Fruit fly (Drosophila melanogaster): ENCODE measurements around the gene Ada.

The Ada gene

DNA sequence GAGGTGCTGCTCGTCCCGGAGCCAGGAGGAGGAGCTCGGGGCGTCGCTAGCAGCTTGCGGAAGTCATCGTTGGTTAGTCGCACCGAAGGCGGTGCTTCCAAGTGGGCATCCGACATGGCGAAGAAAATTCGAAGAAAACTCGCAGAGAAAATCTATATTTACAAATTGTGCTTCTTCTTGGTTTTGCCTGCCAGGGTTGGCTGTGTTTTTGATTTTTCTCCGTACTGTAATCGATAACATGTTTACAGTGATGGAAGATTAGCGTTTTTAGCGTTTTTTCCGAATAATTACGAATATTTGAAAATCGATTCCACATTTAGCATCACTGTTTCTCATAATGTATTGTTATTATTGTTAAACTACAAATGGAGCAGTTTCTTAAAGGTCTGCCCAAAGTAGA lies at the start of gene Ada, which contains the start of gene beag:
Gene Ada (plus strand): TSS at position 310 of the 400 bp plus-strand sequence.
Gene beag (minus strand): TSS at position 205 of the 400 bp plus-strand sequence.
- TF ChIP-seq ey (GFP tag; optimal IDR thresholded peaks at IDR 0.05) (no peak), HLH106 (tag; optimal IDR thresholded peaks at IDR 0.05) (peak; percentile 31), Dfd (GFP tag; optimal IDR thresholded peaks at IDR 0.05) (no peak), Sp1 (GFP tag; optimal IDR thresholded peaks at IDR 0.05) (peak; percentile 15), foxo (GFP tag; optimal IDR thresholded peaks at IDR 0.05) (peak in 1 of 2 experiments; percentile 42), sv (GFP tag; optimal IDR thresholded peaks at IDR 0.05) (peak; percentile 8), OdsH (GFP tag; optimal IDR thresholded peaks at IDR 0.05) (no peak), Dif (GFP tag; optimal IDR thresholded peaks at IDR 0.05; ENCODE audit: partially characterized antibody) (no peak), dl (GFP tag; optimal IDR thresholded peaks at IDR 0.05; ENCODE audit: insufficient read depth in 1 of 2, partially characterized antibody in 2 of 2) (no peak), Myc (optimal IDR thresholded peaks at IDR 0.05) (peak; percentile 89), Hr83 (GFP tag; optimal IDR thresholded peaks at IDR 0.05; ENCODE audit: poor library complexity, severe bottlenecking) (no peak), woc (GFP tag; optimal IDR thresholded peaks at IDR 0.05) (no peak), lola (GFP tag; optimal IDR thresholded peaks at IDR 0.05) (no peak), CG9705 (GFP tag; optimal IDR thresholded peaks at IDR 0.05) (peak; percentile 29)

DNA sequence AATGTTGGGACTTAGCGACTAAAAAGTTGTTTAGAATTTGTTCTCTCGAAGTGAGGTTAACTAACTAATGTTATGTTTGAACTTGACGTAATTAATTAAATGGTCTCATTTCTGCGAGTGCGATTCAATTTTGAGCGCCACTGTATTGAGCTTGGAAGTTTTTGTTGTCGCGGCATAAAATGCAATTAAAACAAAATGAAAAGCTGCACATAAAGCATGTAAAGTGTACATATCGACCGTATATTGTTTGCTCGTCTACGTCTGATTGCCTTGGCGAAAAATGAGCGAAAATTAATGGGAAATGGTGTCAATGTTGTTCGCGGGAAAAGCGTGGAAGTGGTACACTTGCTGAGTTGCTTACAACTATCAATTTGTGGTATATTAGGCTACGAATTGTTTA lies 48.1 kb upstream of the Ada start:
- TF ChIP-seq HLH106 (tag; optimal IDR thresholded peaks at IDR 0.05) = no peak
- no peak for TF ChIP-seq dsf (GFP tag; optimal IDR thresholded peaks at IDR 0.05; ENCODE audit: borderline replicate concordance)
- TF ChIP-seq woc (GFP tag; optimal IDR thresholded peaks at IDR 0.05) = no peak
- TF ChIP-seq lola (GFP tag; optimal IDR thresholded peaks at IDR 0.05) = no peak
- TF ChIP-seq ey (GFP tag; optimal IDR thresholded peaks at IDR 0.05) = no peak
- TF ChIP-seq dmrt93B (GFP tag; optimal IDR thresholded peaks at IDR 0.05) = no peak
- no peak for TF ChIP-seq Vsx2 (GFP tag; optimal IDR thresholded peaks at IDR 0.05; ENCODE audit: partially characterized antibody)
- TF ChIP-seq Jra (GFP tag; optimal IDR thresholded peaks at IDR 0.05) = no peak
- TF ChIP-seq Hr83 (GFP tag; optimal IDR thresholded peaks at IDR 0.05; ENCODE audit: poor library complexity, severe bottlenecking) = no peak
- TF ChIP-seq Hr78 (GFP tag; optimal IDR thresholded peaks at IDR 0.05) = no peak
- no peak for TF ChIP-seq Mio (GFP tag; optimal IDR thresholded peaks at IDR 0.05)
- TF ChIP-seq foxo (GFP tag; optimal IDR thresholded peaks at IDR 0.05) = no peak

DNA sequence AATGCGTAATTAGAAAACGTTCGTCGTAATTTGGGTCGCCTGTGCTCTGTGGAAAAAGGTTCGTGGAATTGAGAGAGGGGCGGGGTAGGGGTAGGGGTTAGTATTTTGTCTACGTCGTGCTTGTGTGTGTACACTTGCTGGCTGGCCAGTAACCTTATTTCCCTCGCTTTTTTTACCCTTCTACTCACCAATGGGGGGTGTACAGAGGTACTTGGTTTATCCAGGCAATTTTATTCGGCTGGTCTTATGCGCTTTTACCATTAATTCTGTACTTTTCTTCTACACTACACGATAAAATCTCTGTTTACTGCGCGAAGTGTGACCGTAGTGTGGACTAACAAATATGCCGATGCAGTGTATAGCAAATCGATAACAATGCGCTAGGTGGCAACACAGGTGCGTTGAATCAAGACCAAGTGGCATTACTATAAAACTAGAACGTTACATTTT lies 45.3 kb upstream of the Ada start, which contains the start of gene tgo:
Gene tgo (minus strand): TSS at position 334 of the 450 bp plus-strand sequence.
- TF ChIP-seq br (GFP tag; optimal IDR thresholded peaks at IDR 0.05) (no peak), sv (GFP tag; optimal IDR thresholded peaks at IDR 0.05) (no peak), fru (GFP tag; optimal IDR thresholded peaks at IDR 0.05) (peak; percentile 76), h (GFP tag; optimal IDR thresholded peaks at IDR 0.05) (no peak), Mio (GFP tag; optimal IDR thresholded peaks at IDR 0.05) (no peak), Dif (GFP tag; optimal IDR thresholded peaks at IDR 0.05; ENCODE audit: partially characterized antibody) (peak; percentile 7), tai (GFP tag; optimal IDR thresholded peaks at IDR 0.05) (no peak), Rel (GFP tag; optimal IDR thresholded peaks at IDR 0.05) (no peak), Rel (tag; optimal IDR thresholded peaks at IDR 0.05) (peak; percentile 57), GATAd (GFP tag; optimal IDR thresholded peaks at IDR 0.05) (no peak)

DNA sequence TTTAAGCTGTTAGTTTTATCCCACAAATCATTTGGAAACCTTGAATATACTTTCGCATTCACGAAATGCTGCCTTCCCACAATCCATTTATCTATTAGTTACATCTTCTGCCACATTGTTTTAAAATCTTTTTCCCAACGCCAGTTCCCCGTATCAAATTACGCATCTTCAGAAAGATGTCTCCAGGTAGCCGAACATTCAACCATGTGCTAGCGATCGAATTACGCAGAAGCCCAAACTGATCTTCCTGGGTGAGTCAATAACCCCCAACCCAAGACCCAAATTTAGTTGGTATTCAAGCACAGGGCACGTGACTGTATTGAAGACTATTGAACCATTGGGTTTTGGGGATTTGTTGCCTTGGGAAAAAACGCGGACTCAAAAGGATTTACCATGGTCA lies 41.0 kb upstream of the Ada start:
- no peak for TF ChIP-seq pan (optimal IDR thresholded peaks at IDR 0.05)
- no peak for TF ChIP-seq rgr (GFP tag; optimal IDR thresholded peaks at IDR 0.05)
- no peak for TF ChIP-seq jim (GFP tag; optimal IDR thresholded peaks at IDR 0.05)
- no peak for TF ChIP-seq br (GFP tag; optimal IDR thresholded peaks at IDR 0.05)
- no peak for TF ChIP-seq tai (GFP tag; optimal IDR thresholded peaks at IDR 0.05)
- no peak for TF ChIP-seq h (GFP tag; optimal IDR thresholded peaks at IDR 0.05)
- TF ChIP-seq sv (GFP tag; optimal IDR thresholded peaks at IDR 0.05) = no peak

DNA sequence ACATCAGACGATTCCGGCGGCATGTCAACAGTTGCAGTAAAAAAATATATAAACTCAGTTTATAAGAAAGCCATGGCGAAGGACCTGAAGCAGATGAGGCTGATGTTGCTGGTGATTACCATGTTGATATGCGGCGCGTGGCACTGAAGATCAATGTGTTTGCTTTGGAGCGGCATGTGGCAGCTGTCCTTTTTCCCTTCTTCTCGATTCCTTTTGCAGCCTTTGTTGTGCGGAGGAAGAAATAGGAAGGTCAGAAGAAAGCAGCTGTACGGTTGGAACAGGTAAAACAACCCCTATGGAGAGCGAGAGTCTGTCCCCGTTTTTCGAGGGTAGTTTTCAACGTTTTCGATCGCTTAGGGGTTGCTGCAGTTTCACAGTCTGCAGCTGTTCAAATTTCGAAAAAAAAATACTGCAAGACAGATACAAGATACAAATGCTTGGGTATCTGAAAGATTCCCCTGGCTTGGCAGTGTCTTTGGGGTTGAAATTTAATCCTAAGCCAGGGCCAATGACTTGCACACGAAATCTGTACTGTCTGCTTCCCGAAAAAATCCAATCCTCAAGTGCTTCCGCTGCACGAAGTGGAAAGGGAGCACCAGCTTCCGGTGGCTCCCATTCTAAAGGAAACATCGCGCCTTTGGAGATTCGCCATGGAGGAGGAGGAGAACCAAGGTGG lies 40.0 kb upstream of the Ada start:
- TF ChIP-seq Hr78 (GFP tag; optimal IDR thresholded peaks at IDR 0.05) = no peak
- no peak for TF ChIP-seq foxo (GFP tag; optimal IDR thresholded peaks at IDR 0.05)
- no peak for TF ChIP-seq woc (GFP tag; optimal IDR thresholded peaks at IDR 0.05)
- TF ChIP-seq dmrt93B (GFP tag; optimal IDR thresholded peaks at IDR 0.05) = no peak
- no peak for TF ChIP-seq GATAd (GFP tag; optimal IDR thresholded peaks at IDR 0.05)
- no peak for TF ChIP-seq Rel (GFP tag; optimal IDR thresholded peaks at IDR 0.05)
- TF ChIP-seq Rel (tag; optimal IDR thresholded peaks at IDR 0.05) = no peak
- TF ChIP-seq fru (GFP tag; optimal IDR thresholded peaks at IDR 0.05) = no peak

Measured in whole organism, wandering third instar larva.